Worm (Caenorhabditis elegans) whole organism, late embryonic: Measurements from ENCODE around the gene cox-15.

Experiments
- ceh-9 ChIP-seq: sonication (generic microtip); optimal IDR thresholded peaks from 2 replicates; lab custom pipeline; 2016; ENCODE audit warnings: mild to moderate bottlenecking, missing genetic modification characterization, inconsistent platforms, missing compliant biosample characterization
- ttx-3 ChIP-seq: sonication (generic microtip); optimal IDR thresholded peaks from 2 replicates; lab custom pipeline; 2016; ENCODE audit warnings: missing genetic modification reagents, missing genetic modification characterization, missing compliant biosample characterization
- unc-86 ChIP-seq: sonication (generic microtip); optimal IDR thresholded peaks from 2 replicates; lab custom pipeline; 2016; ENCODE audit warnings: missing genetic modification characterization, missing compliant biosample characterization

- TF ChIP-seq ceh-9: no peak
- TF ChIP-seq unc-86 (tag; lab: Kevin White, UChicago): no peak
- no peak for TF ChIP-seq ttx-3 (tag; lab: Kevin White, UChicago)
Observed at ce11 chrII:11192488-11192887, 42.3 kb downstream of the cox-15 start.
